Worm (Caenorhabditis elegans): ENCODE measurements around the gene F41C3.7.

F41C3.7 gene

ce11 chrII:4698266-4698771, 31.5 kb upstream of the F41C3.7 start, which contains the start of the genes rpn-5 and scc-1 (continued):
- TF ChIP-seq mdl-1 (tag; optimal IDR thresholded peaks at IDR 0.05) = peak in 1 of 2 experiments; percentile 49
- TF ChIP-seq Y116A8C.19 (tag; optimal IDR thresholded peaks at IDR 0.05; ENCODE audit: borderline replicate concordance) = no peak
- TF ChIP-seq dsc-1 (tag; optimal IDR thresholded peaks at IDR 0.05) = peak; percentile 58
- TF ChIP-seq unc-130 (tag; optimal IDR thresholded peaks at IDR 0.05) = peak; percentile 84
- no peak for TF ChIP-seq sptf-1 (tag; optimal IDR thresholded peaks at IDR 0.05)

DNA sequence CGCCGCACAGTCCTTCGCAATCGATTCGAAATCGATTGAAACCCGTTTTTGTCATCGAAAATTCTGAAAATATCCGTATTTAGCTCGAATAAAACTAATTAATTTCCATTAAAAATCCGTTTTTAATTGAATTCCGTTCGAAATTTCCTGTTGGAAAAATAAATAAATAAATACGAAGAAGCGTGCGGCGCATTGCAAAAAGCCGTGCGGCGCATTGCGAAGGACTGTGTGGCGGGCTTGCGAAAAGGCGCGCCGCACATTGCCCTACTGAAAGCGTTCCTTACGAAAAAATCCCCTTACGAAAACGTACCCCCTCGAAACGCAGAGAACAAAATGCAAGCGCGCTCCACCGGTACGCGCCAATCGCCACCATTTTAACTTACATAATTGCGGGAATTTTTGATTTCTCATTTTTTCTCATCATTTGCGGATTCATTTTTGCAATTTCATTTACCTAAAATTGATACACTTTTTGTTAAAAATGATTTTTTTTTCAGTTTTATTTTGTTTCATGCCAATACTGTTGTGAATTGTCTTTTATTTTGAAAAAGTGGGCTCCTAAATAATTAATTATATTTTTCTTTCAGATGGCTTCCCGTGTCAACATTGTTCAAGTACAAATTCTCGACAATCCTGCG, 28.2 kb upstream of the F41C3.7 start, which contains the start of gene unc-85:
Gene unc-85, plus strand, starts transcription at position 588 of the 638 bp plus-strand sequence.
- peak; percentile 77 for TF ChIP-seq nhr-90 (tag; optimal IDR thresholded peaks at IDR 0.05; ENCODE audit: poor library complexity)
- peak; percentile 47 for TF ChIP-seq dsc-1 (tag; optimal IDR thresholded peaks at IDR 0.05)
- peak in 2 of 3 experiments; percentile 24 to 65 for TF ChIP-seq ceh-82 (tag; optimal IDR thresholded peaks at IDR 0.05)
- peak; percentile 76 for TF ChIP-seq snu-23 (GFP tag; optimal IDR thresholded peaks at IDR 0.05)
- TF ChIP-seq swsn-7 (tag; optimal IDR thresholded peaks at IDR 0.05) = peak; percentile 73
- peak; percentile 52 for TF ChIP-seq egl-13 (tag; optimal IDR thresholded peaks at IDR 0.05)
- peak; percentile 89 for TF ChIP-seq nhr-85 (tag)
- peak; percentile 50 for TF ChIP-seq unc-130 (tag; optimal IDR thresholded peaks at IDR 0.05)
- peak; percentile 28 for TF ChIP-seq C04F5.9 (tag; optimal IDR thresholded peaks at IDR 0.05)
- TF ChIP-seq tbx-2 (tag; optimal IDR thresholded peaks at IDR 0.05) = peak; percentile 69
- TF ChIP-seq elt-2 (tag; optimal IDR thresholded peaks at IDR 0.05) = peak; percentile 60
- TF ChIP-seq C16A3.4 (tag; optimal IDR thresholded peaks at IDR 0.05) = peak; percentile 63
- TF ChIP-seq lin-13 (GFP tag; optimal IDR thresholded peaks at IDR 0.05) = peak; percentile 44
- TF ChIP-seq nhr-47 (tag; optimal IDR thresholded peaks at IDR 0.05) = peak; percentile 82
- peak; percentile 19 for TF ChIP-seq ceh-8 (GFP tag; optimal IDR thresholded peaks at IDR 0.05)
- TF ChIP-seq isw-1 (GFP tag; IDR thresholded peaks at IDR 0.05) = peak; percentile 88
- peak; percentile 77 for TF ChIP-seq ceh-88 (GFP tag; IDR thresholded peaks at IDR 0.05)
- TF ChIP-seq efl-1 (optimal IDR thresholded peaks at IDR 0.05) = peak; percentile 74 to 76
- TF ChIP-seq efl-1 (GFP tag; optimal IDR thresholded peaks at IDR 0.05 in 1 of 2) = peak; percentile 71 to 96
- peak; percentile 3 for TF ChIP-seq nhr-237 (tag; optimal IDR thresholded peaks at IDR 0.05)
- peak in 1 of 2 experiments; percentile 8 for TF ChIP-seq mdl-1 (tag; optimal IDR thresholded peaks at IDR 0.05)
- TF ChIP-seq lsy-2 (tag; optimal IDR thresholded peaks at IDR 0.05) = peak; percentile 72 to 88
- TF ChIP-seq xbp-1 (tag; optimal IDR thresholded peaks at IDR 0.05) = peak; percentile 61
- peak; percentile 22 for TF ChIP-seq nhr-77 (tag; optimal IDR thresholded peaks at IDR 0.05)
- TF ChIP-seq skn-1 (tag; optimal IDR thresholded peaks at IDR 0.05) = peak; percentile 45
- peak in 1 of 6 experiments; percentile 18 for TF ChIP-seq elt-3 (tag; optimal IDR thresholded peaks at IDR 0.05)
- TF ChIP-seq lir-3 (tag; optimal IDR thresholded peaks at IDR 0.05; ENCODE audit: poor library complexity) = peak; percentile 65
- TF ChIP-seq vab-15 (tag; optimal IDR thresholded peaks at IDR 0.05) = peak; percentile 8
- peak; percentile 71 for TF ChIP-seq lin-15B (tag; optimal IDR thresholded peaks at IDR 0.05)
- TF ChIP-seq pax-3 (tag; optimal IDR thresholded peaks at IDR 0.05) = peak; percentile 36
- TF ChIP-seq lin-35 (GFP tag; optimal IDR thresholded peaks at IDR 0.05) = peak; percentile 43 to 80
- peak; percentile 69 for TF ChIP-seq mab-9 (GFP tag; IDR thresholded peaks at IDR 0.05)
- peak; percentile 20 for TF ChIP-seq blmp-1 (tag; optimal IDR thresholded peaks at IDR 0.05)
- TF ChIP-seq dpl-1 (GFP tag; optimal IDR thresholded peaks at IDR 0.05) = peak; percentile 44 to 80 (median 70)
- peak; percentile 40 for TF ChIP-seq sox-4 (tag; optimal IDR thresholded peaks at IDR 0.05)
- TF ChIP-seq rnt-1 (tag; optimal IDR thresholded peaks at IDR 0.05) = peak; percentile 70
- TF ChIP-seq mep-1 (tag; optimal IDR thresholded peaks at IDR 0.05) = peak; percentile 28
- TF ChIP-seq grh-1 (GFP tag; IDR thresholded peaks at IDR 0.05) = peak; percentile 84
- TF ChIP-seq jun-1 (tag; optimal IDR thresholded peaks at IDR 0.05) = peak; percentile 52
- TF ChIP-seq nhr-19 (GFP tag; conservative IDR thresholded peaks at IDR 0.05) = peak; percentile 94
- TF ChIP-seq lin-14 (GFP tag; optimal IDR thresholded peaks at IDR 0.05) = peak; percentile 83
- peak; percentile 54 for TF ChIP-seq fkh-8 (tag; optimal IDR thresholded peaks at IDR 0.05)
- TF ChIP-seq aly-2 (tag; optimal IDR thresholded peaks at IDR 0.05) = peak; percentile 25
- TF ChIP-seq unc-98 (GFP tag; IDR thresholded peaks at IDR 0.05) = peak; percentile 58; the same call in 1 of the 2 replicates
- peak; percentile 63 for TF ChIP-seq unc-86 (tag; optimal IDR thresholded peaks at IDR 0.05)
- TF ChIP-seq ztf-11 (tag; optimal IDR thresholded peaks at IDR 0.05) = peak in 1 of 2 experiments; percentile 29

Data from whole organism, L1 larva.